Worm (Caenorhabditis elegans): ENCODE data around the gene F07F6.2.

ce11 chrII:5473946-5474423, 44.0 kb downstream of the F07F6.2 start, which contains the start of gene mrps-16:
- TF ChIP-seq egl-18 (GFP tag; IDR thresholded peaks at IDR 0.05) (no peak), repo-1 (tag; optimal IDR thresholded peaks at IDR 0.05) (no peak), fkh-3 (tag; optimal IDR thresholded peaks at IDR 0.05) (no peak), sptf-2 (GFP tag; optimal IDR thresholded peaks at IDR 0.05) (no peak), ekl-4 (GFP tag; IDR thresholded peaks at IDR 0.05) (no peak), F33H1.4 (GFP tag; IDR thresholded peaks at IDR 0.05) (peak; percentile 42), mxl-1 (tag; optimal IDR thresholded peaks at IDR 0.05) (no peak), Y79H2A.3 (GFP tag; conservative IDR thresholded peaks at IDR 0.05) (no peak), madf-10 (tag; optimal IDR thresholded peaks at IDR 0.05) (no peak), T26A5.8 (tag; optimal IDR thresholded peaks at IDR 0.05) (no peak), ceh-79 (tag; optimal IDR thresholded peaks at IDR 0.05) (no peak), unc-62 (GFP tag; optimal IDR thresholded peaks at IDR 0.05) (no peak), B0336.3 (GFP tag; IDR thresholded peaks at IDR 0.05) (no peak), madf-6 (GFP tag; IDR thresholded peaks at IDR 0.05) (peak; percentile 83)
